Worm (Caenorhabditis elegans) whole organism, midembryonic: ENCODE data around the gene C50F7.3.

Experiments used
- T22C8.4 ChIP-seq: fragments of 200-800 bp; sonication (Bioruptor generic); IDR thresholded peaks from 2 replicates; pipeline ENCODE4 v1.3.6; 2022; ENCODE audit warnings: missing genetic modification characterization, missing compliant biosample characterization
- med-1 ChIP-seq: sonication (generic microtip); optimal IDR thresholded peaks from 2 replicates; lab custom pipeline; 2017; ENCODE audit warnings: missing genetic modification characterization, mild to moderate bottlenecking, missing compliant biosample characterization, antibody characterized with exemption, missing genetic modification reagents; ENCODE audit not compliant: insufficient read depth

ce11 chrIV:7706805-7707204, 25.3 kb upstream of the C50F7.3 start, which contains the start of gene F33D4.4:
- no peak for TF ChIP-seq T22C8.4 (GFP tag; lab: Robert Waterston, UW)
- TF ChIP-seq med-1 (GFP tag; lab: Kevin White, UChicago), result no peak
